Fruit fly (Drosophila melanogaster) whole organism, adult: ENCODE data around the gene PNPase.
A peak's percentile ranks its signal among the peaks of the same experiment; 100 is the strongest.

Experiments used
- CG11617 ChIP-seq: fragments of 200-800 bp; sonication (Bioruptor generic); optimal IDR thresholded peaks from 2 replicates; lab custom pipeline; 2017; ENCODE audit warnings: mild to moderate bottlenecking, missing biosample characterization, missing genetic modification reagents, missing genetic modification characterization
- CG12768 ChIP-seq: fragments of 200-800 bp; sonication (Bioruptor generic); optimal IDR thresholded peaks from 2 replicates; lab custom pipeline; 2017; ENCODE audit warnings: missing biosample characterization, missing genetic modification characterization, mild to moderate bottlenecking, moderate library complexity, missing genetic modification reagents
- CG14711 ChIP-seq: fragments of 200-800 bp; sonication (Bioruptor generic); optimal IDR thresholded peaks from 2 replicates; lab custom pipeline; 2018; ENCODE audit warnings: missing biosample characterization, mild to moderate bottlenecking, missing genetic modification characterization, moderate library complexity
- CG1620 ChIP-seq: fragments of 200-800 bp; sonication (Bioruptor generic); optimal IDR thresholded peaks from 2 replicates; lab custom pipeline; 2016; ENCODE audit warnings: missing biosample characterization, missing genetic modification characterization
- CG33017 ChIP-seq: fragments of 200-800 bp; sonication (Bioruptor generic); optimal IDR thresholded peaks from 2 replicates; lab custom pipeline; 2018; ENCODE audit warnings: missing biosample characterization, mild to moderate bottlenecking, missing genetic modification characterization, moderate library complexity
- Clk ChIP-seq: fragments of 200-800 bp; sonication (Bioruptor generic); optimal IDR thresholded peaks from 2 replicates; lab custom pipeline; 2017; ENCODE audit warnings: missing biosample characterization, missing genetic modification characterization
- Crg-1 ChIP-seq: fragments of 200-800 bp; sonication (Bioruptor generic); optimal IDR thresholded peaks from 2 replicates; lab custom pipeline; 2016; ENCODE audit warnings: missing biosample characterization, missing genetic modification characterization
- Hr96 ChIP-seq: fragments of 200-800 bp; sonication (Bioruptor generic); optimal IDR thresholded peaks from 2 replicates; lab custom pipeline; 2016; ENCODE audit warnings: missing biosample characterization, missing genetic modification characterization
- Mnt ChIP-seq: fragments of 200-800 bp; sonication (Bioruptor generic); optimal IDR thresholded peaks from 2 replicates; lab custom pipeline; 2016; ENCODE audit warnings: missing biosample characterization, mild to moderate bottlenecking, missing genetic modification characterization
- bab1 ChIP-seq: fragments of 200-800 bp; sonication (Bioruptor generic); optimal IDR thresholded peaks from 3 replicates; lab custom pipeline; 2019; ENCODE audit warnings: missing biosample characterization, mild to moderate bottlenecking, missing genetic modification characterization, moderate library complexity
- cic ChIP-seq: fragments of 200-800 bp; sonication (Bioruptor generic); optimal IDR thresholded peaks from 2 replicates; lab custom pipeline; 2017; ENCODE audit warnings: missing biosample characterization, mild to moderate bottlenecking, missing genetic modification characterization, moderate library complexity
- cnc ChIP-seq, 2 experiments: fragments of >200 bp; optimal IDR thresholded peaks; 2 replicates each; lab custom pipeline; 2017
- kay ChIP-seq: fragments of 200-800 bp; sonication (Bioruptor generic); peaks from one replicate; lab custom pipeline; 2016; ENCODE audit warnings: missing biosample characterization, missing genetic modification characterization, borderline replicate concordance
- ovo ChIP-seq: fragments of 200-800 bp; sonication (Bioruptor generic); optimal IDR thresholded peaks from 2 replicates; lab custom pipeline; 2016; ENCODE audit warnings: missing biosample characterization, missing genetic modification characterization
- pad ChIP-seq: fragments of 200-800 bp; sonication (Bioruptor generic); optimal IDR thresholded peaks from 3 replicates; lab custom pipeline; 2017; ENCODE audit warnings: missing biosample characterization, missing genetic modification characterization, mild to moderate bottlenecking, moderate library complexity, missing genetic modification reagents
- tj ChIP-seq: fragments of 200-800 bp; sonication (Bioruptor generic); optimal IDR thresholded peaks from 3 replicates; lab custom pipeline; 2017; ENCODE audit warnings: missing biosample characterization, mild to moderate bottlenecking, missing genetic modification characterization, moderate library complexity
- toe ChIP-seq: fragments of 200-800 bp; sonication (Bioruptor generic); optimal IDR thresholded peaks from 2 replicates; lab custom pipeline; 2016; ENCODE audit warnings: missing biosample characterization, missing genetic modification characterization

Gene PNPase

dm6 chr3R:31405277-31406207 lies at the start of gene PNPase:
PNPase (minus strand) TSS chr3R:31405452.
- TF ChIP-seq Mnt (GFP tag; lab: Kevin White, UChicago): no peak
- no peak for TF ChIP-seq CG14711
- TF ChIP-seq CG1620 (GFP tag; lab: Kevin White, UChicago): no peak
- TF ChIP-seq kay: no peak
- no peak for TF ChIP-seq cnc (optimal IDR thresholded peaks at IDR 0.05; lab: Kevin White, UChicago)
- TF ChIP-seq Clk: no peak
- TF ChIP-seq toe (GFP tag; lab: Kevin White, UChicago): no peak
- TF ChIP-seq Hr96: no peak
- no peak for TF ChIP-seq ovo (GFP tag; lab: Kevin White, UChicago)
- TF ChIP-seq CG12768 (GFP tag; lab: Kevin White, UChicago): no peak
- peak; percentile 72 for TF ChIP-seq tj (GFP tag; lab: Kevin White, UChicago)
- TF ChIP-seq cic (GFP tag; lab: Kevin White, UChicago): peak; percentile 11
- TF ChIP-seq bab1 (GFP tag; lab: Kevin White, UChicago): peak; percentile 52
- no peak for TF ChIP-seq Crg-1 (GFP tag; lab: Kevin White, UChicago)
- TF ChIP-seq pad (GFP tag; lab: Kevin White, UChicago): peak; percentile 66

DNA sequence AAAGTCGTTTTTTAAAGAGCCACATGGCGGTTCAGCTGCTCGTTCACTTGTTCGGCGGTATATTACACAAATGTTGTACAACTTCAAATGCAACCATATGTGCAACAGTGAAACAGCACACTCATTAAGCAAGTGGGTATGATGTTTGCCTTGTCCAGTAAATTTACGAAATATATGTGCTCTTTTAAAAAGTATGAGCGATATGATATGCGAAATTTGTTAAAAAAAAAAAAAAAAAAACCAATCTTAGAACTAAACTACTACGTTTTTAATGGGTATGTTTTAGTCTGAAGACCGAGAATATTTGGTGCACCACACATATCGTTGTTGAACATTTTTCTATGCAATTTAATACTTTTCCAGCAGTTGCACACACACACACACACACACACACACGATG lies 38.2 kb upstream of the PNPase start:
- TF ChIP-seq kay (no peak), toe (GFP tag; lab: Kevin White, UChicago) (no peak)

DNA sequence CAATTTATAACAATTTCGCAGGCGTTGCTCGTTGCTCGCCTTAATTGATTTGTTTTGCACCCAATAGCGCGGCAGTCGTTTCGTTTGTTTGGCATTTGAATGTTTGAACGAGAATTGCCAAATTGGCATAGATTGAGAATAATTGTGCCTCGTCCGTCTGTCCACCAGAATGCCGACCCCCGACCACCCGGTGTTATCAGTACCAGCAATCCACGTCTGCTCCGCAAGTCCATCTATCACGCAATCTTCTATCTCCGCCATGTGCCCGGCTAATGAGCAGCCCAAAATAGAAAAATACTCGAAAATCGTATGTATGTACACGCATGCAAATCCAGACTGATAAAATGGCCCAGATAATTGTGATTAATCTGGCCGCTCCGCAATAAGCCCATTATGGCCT lies 37.8 kb upstream of the PNPase start:
- TF ChIP-seq toe (GFP tag; lab: Kevin White, UChicago) (no peak), tj (GFP tag; lab: Kevin White, UChicago) (peak; percentile 10), CG33017 (tag; lab: Kevin White, UChicago) (no peak)

DNA sequence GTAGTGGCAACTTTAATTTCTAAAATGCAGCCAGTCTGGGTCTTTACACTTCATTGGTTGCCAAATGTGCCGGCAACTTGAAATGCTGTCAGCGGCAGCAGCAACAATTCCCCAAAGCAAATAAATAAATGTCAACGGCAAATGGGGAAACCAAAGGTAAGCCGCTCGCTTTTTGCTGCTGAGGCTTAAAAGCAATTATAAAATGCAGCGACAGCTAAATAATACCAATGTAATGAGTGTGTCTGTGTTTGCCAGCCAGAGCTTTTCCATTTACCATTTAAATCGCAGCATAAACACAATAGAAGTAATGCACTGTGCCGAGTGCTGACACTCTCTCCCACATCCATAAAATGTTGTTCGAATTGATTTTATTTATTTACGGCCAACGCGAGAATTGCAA lies 35.3 kb upstream of the PNPase start:
- TF ChIP-seq tj (GFP tag; lab: Kevin White, UChicago) (peak; percentile 93), CG12768 (GFP tag; lab: Kevin White, UChicago) (no peak), CG33017 (tag; lab: Kevin White, UChicago) (no peak), cic (GFP tag; lab: Kevin White, UChicago) (no peak), toe (GFP tag; lab: Kevin White, UChicago) (no peak), CG1620 (GFP tag; lab: Kevin White, UChicago) (no peak), cnc (optimal IDR thresholded peaks at IDR 0.05; lab: Kevin White, UChicago) (no peak), kay (no peak), Crg-1 (GFP tag; lab: Kevin White, UChicago) (no peak)

dm6 chr3R:31439986-31440385 lies 34.7 kb upstream of the PNPase start:
- peak; percentile 64 for TF ChIP-seq tj (GFP tag; lab: Kevin White, UChicago)
- no peak for TF ChIP-seq pad (GFP tag; lab: Kevin White, UChicago)
- TF ChIP-seq Crg-1 (GFP tag; lab: Kevin White, UChicago): no peak

dm6 chr3R:31438856-31439255 lies 33.6 kb upstream of the PNPase start:
- no peak for TF ChIP-seq CG14711
- no peak for TF ChIP-seq pad (GFP tag; lab: Kevin White, UChicago)
- no peak for TF ChIP-seq bab1 (GFP tag; lab: Kevin White, UChicago)

dm6 chr3R:31437420-31438058 lies 32.3 kb upstream of the PNPase start:
- no peak for TF ChIP-seq CG12768 (GFP tag; lab: Kevin White, UChicago)
- peak; percentile 74 for TF ChIP-seq tj (GFP tag; lab: Kevin White, UChicago)

dm6 chr3R:31435619-31436018 lies 30.4 kb upstream of the PNPase start:
- TF ChIP-seq CG11617: no peak
- TF ChIP-seq CG33017 (tag; lab: Kevin White, UChicago): no peak
- TF ChIP-seq CG12768 (GFP tag; lab: Kevin White, UChicago): no peak
- no peak for TF ChIP-seq kay
- TF ChIP-seq CG1620 (GFP tag; lab: Kevin White, UChicago): no peak
- TF ChIP-seq cic (GFP tag; lab: Kevin White, UChicago): peak; percentile 7
